Fruit fly (Drosophila melanogaster): Measurements from ENCODE around the gene CG3698.
A peak's percentile ranks its signal among the peaks of the same experiment; 100 is the strongest.

CG3698 gene

DNA sequence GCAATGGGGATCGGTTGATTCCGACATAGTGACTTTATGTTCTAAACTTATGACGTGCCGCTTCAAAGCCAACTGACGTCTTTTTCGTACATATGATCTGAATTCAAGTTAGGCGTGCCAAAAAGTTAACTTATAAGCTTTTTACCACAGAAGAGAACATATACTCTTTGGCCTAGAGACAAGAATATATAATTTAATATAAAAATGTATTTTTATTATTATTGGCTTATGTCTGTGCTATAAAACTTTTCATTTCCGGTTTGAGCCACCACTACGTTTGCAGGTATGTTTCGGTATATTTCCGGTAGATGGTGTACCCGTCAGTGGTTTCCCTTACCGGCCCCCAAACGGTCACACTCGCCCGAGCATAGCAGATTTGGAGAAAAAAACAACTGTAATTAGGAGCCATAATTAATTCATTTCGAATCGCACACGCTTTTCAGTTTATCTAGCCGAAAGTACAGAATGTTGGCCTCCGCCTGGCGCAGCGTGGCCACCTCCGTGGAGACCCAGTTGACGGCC, at the start of gene CG3698, which contains the start of gene tzn (continued):
- TF ChIP-seq lov (optimal IDR thresholded peaks at IDR 0.05) (no peak), lov (GFP tag; IDR thresholded peaks at IDR 0.05) (peak; percentile 97), so (GFP tag; IDR thresholded peaks at IDR 0.05) (peak; percentile 89; the same call in 2 of the 3 replicates), CG11398 (GFP tag; optimal IDR thresholded peaks at IDR 0.05) (peak; percentile 84), Xbp1 (GFP tag; optimal IDR thresholded peaks at IDR 0.05) (peak; percentile 94), fd102C (GFP tag; optimal IDR thresholded peaks at IDR 0.05) (peak; percentile 95), bsh (GFP tag; optimal IDR thresholded peaks at IDR 0.05) (peak in 1 of 2 experiments; percentile 89), B-H1 (GFP tag; IDR thresholded peaks at IDR 0.05) (peak; percentile 87), CG8089 (GFP tag; optimal IDR thresholded peaks at IDR 0.05) (peak; percentile 86), CG8290 (GFP tag; optimal IDR thresholded peaks at IDR 0.05) (peak; percentile 95), CG8290 (tag; optimal IDR thresholded peaks at IDR 0.05) (peak in 1 of 2 experiments; percentile 91), schlank (tag; optimal IDR thresholded peaks at IDR 0.05) (peak; percentile 92), MTF-1 (GFP tag; optimal IDR thresholded peaks at IDR 0.05; ENCODE audit: borderline replicate concordance) (peak; percentile 98), usp (GFP tag; optimal IDR thresholded peaks at IDR 0.05) (no peak), Optix (GFP tag; IDR thresholded peaks at IDR 0.05) (peak; percentile 90), Vsx1 (GFP tag; optimal IDR thresholded peaks at IDR 0.05) (no peak), CG15269 (tag; optimal IDR thresholded peaks at IDR 0.05) (no peak), wdn (GFP tag; IDR thresholded peaks at IDR 0.05) (peak; percentile 87), CG10209 (GFP tag; optimal IDR thresholded peaks at IDR 0.05) (peak; percentile 97), ewg (GFP tag; optimal IDR thresholded peaks at IDR 0.05) (peak; percentile 93), gcm (GFP tag; optimal IDR thresholded peaks at IDR 0.05) (peak; percentile 90), CG4707 (GFP tag; optimal IDR thresholded peaks at IDR 0.05) (peak; percentile 88), corto (GFP tag; optimal IDR thresholded peaks at IDR 0.05) (no peak), Kr (GFP tag; optimal IDR thresholded peaks at IDR 0.05) (peak; percentile 81), CG11504 (tag; optimal IDR thresholded peaks at IDR 0.05) (no peak), pho (GFP tag; optimal IDR thresholded peaks at IDR 0.05) (peak; percentile 77), al (GFP tag; IDR thresholded peaks at IDR 0.05) (peak; percentile 87), CG6791 (GFP tag; IDR thresholded peaks at IDR 0.05; ENCODE audit: partially characterized antibody) (no peak), CG9609 (GFP tag; optimal IDR thresholded peaks at IDR 0.05) (peak; percentile 82), Sin3A (optimal IDR thresholded peaks at IDR 0.05) (no peak), Doc3 (GFP tag; IDR thresholded peaks at IDR 0.05; ENCODE audit: partially characterized antibody) (no peak), br (optimal IDR thresholded peaks at IDR 0.05) (no peak), CG6254 (GFP tag; optimal IDR thresholded peaks at IDR 0.05) (no peak), org-1 (GFP tag; optimal IDR thresholded peaks at IDR 0.05) (peak; percentile 90), caup (GFP tag; optimal IDR thresholded peaks at IDR 0.05; ENCODE audit: severe bottlenecking) (peak; percentile 98), dimm (GFP tag; IDR thresholded peaks at IDR 0.05) (peak; percentile 83), Dref (GFP tag; IDR thresholded peaks at IDR 0.05) (peak; percentile 52), unc-4 (GFP tag; IDR thresholded peaks at IDR 0.05; ENCODE audit: partially characterized antibody) (0 out of 2 replicates have a peak, but pooled peaks have one; percentile 24), pnt (GFP tag; optimal IDR thresholded peaks at IDR 0.05) (peak; percentile 35), CG10267 (tag; optimal IDR thresholded peaks at IDR 0.05) (peak; percentile 88), CG3847 (GFP tag; IDR thresholded peaks at IDR 0.05) (peak; percentile 93), CG14667 (GFP tag; IDR thresholded peaks at IDR 0.05) (peak; percentile 88), NfI (GFP tag; optimal IDR thresholded peaks at IDR 0.05) (peak; percentile 98), CG12219 (GFP tag; optimal IDR thresholded peaks at IDR 0.05) (peak; percentile 88), jumu (GFP tag; optimal IDR thresholded peaks at IDR 0.05) (peak; percentile 52), CG31441 (GFP tag; IDR thresholded peaks at IDR 0.05) (no peak; the same call in 1 of the 2 replicates), E2f1 (GFP tag; IDR thresholded peaks at IDR 0.05) (peak; percentile 92), CG6689 (GFP tag; IDR thresholded peaks at IDR 0.05) (peak; percentile 85), mld (GFP tag; IDR thresholded peaks at IDR 0.05; ENCODE audit: partially characterized antibody) (no peak), B-H2 (GFP tag; optimal IDR thresholded peaks at IDR 0.05) (peak; percentile 93), CG14965 (GFP tag; optimal IDR thresholded peaks at IDR 0.05; ENCODE audit: borderline replicate concordance) (peak; percentile 40)

Measured in whole organism, embryonic.